Worm (Caenorhabditis elegans) whole organism, L4 larva: ENCODE data around the gene clc-9.

Experiments used
- F26F4.8 ChIP-seq: fragments of 200-800 bp; sonication (Bioruptor generic); conservative IDR thresholded peaks from 2 replicates; pipeline ENCODE4 v1.3.6; 2022; ENCODE audit warnings: missing genetic modification characterization, missing compliant biosample characterization
- F44E2.7 ChIP-seq: fragments of 200-800 bp; sonication (Bioruptor generic); IDR thresholded peaks from 2 replicates; pipeline ENCODE4 v2.1.2; 2022; ENCODE audit warnings: missing genetic modification characterization, missing compliant biosample characterization
- F49E8.2 ChIP-seq: sonication (generic microtip); optimal IDR thresholded peaks from 2 replicates; lab custom pipeline; 2016; ENCODE audit warnings: missing compliant biosample characterization, mild to moderate bottlenecking, missing genetic modification characterization, borderline replicate concordance
- ZK546.5 ChIP-seq, 2 experiments: sonication (generic microtip); optimal IDR thresholded peaks; 2 replicates each; lab custom pipeline; 2017; ENCODE audit warnings: missing biosample characterization in 2 of 2, missing genetic modification characterization in 2 of 2
- aha-1 ChIP-seq: fragments of 150-350 bp; peaks from one replicate; lab custom pipeline; 2014; ENCODE audit warnings: missing biosample characterization, missing genetic modification characterization
- arid-1 ChIP-seq: fragments of 200-800 bp; sonication (Bioruptor generic); conservative IDR thresholded peaks from 2 replicates; pipeline ENCODE4 v1.3.6; 2022; ENCODE audit warnings: missing genetic modification reagents, missing genetic modification characterization, missing compliant biosample characterization
- attf-4 ChIP-seq: sonication (generic microtip); optimal IDR thresholded peaks from 3 replicates; lab custom pipeline; 2017; ENCODE audit warnings: missing biosample characterization, missing genetic modification characterization
- ceh-44 ChIP-seq: fragments of 200-800 bp; sonication (Bioruptor generic); IDR thresholded peaks from 2 replicates; pipeline ENCODE4 v1.3.6; 2022; ENCODE audit warnings: missing genetic modification reagents, missing genetic modification characterization, missing compliant biosample characterization
- ceh-62 ChIP-seq: sonication (generic microtip); optimal IDR thresholded peaks from 2 replicates; lab custom pipeline; 2017; ENCODE audit warnings: missing biosample characterization, missing genetic modification characterization
- ces-1 ChIP-seq: fragments of 150-350 bp; sonication (generic microtip); optimal IDR thresholded peaks from 4 replicates; lab custom pipeline; 2014; ENCODE audit warnings: missing biosample characterization, missing genetic modification reagents, missing genetic modification characterization
- cey-2 ChIP-seq: sonication (generic microtip); optimal IDR thresholded peaks from 3 replicates; lab custom pipeline; 2017; ENCODE audit warnings: missing genetic modification characterization, mild to moderate bottlenecking, missing compliant biosample characterization, antibody characterized with exemption, borderline replicate concordance; ENCODE audit not compliant: insufficient read depth
- ctbp-1 ChIP-seq: fragments of 200-800 bp; sonication (Bioruptor generic); IDR thresholded peaks from 2 replicates; pipeline ENCODE4 v1.3.6; 2022; ENCODE audit warnings: missing genetic modification reagents, missing genetic modification characterization, missing compliant biosample characterization
- daf-16 ChIP-seq, 3 experiments: sonication (generic microtip); optimal IDR thresholded peaks; 2 replicates each; lab custom pipeline; 2016 to 2017; ENCODE audit warnings: missing genetic modification characterization in 3 of 3, missing genetic modification reagents in 3 of 3, mild to moderate bottlenecking in 2 of 3, missing compliant biosample characterization in 2 of 3, missing biosample characterization in 1 of 3, moderate library complexity in 1 of 3
- dpl-1 ChIP-seq: fragments of 150-350 bp; optimal IDR thresholded peaks from 2 replicates; lab custom pipeline; 2014; ENCODE audit warnings: missing biosample characterization, missing genetic modification reagents, missing genetic modification characterization
- dve-1 ChIP-seq: sonication (generic microtip); optimal IDR thresholded peaks from 2 replicates; lab custom pipeline; 2017; ENCODE audit warnings: antibody characterized with exemption, mild to moderate bottlenecking, missing genetic modification characterization, missing compliant biosample characterization; ENCODE audit not compliant: insufficient read depth
- fos-1 ChIP-seq: fragments of 150-350 bp; optimal IDR thresholded peaks from 2 replicates; lab custom pipeline; 2014; ENCODE audit warnings: missing biosample characterization, missing genetic modification characterization
- hlh-11 ChIP-seq: fragments of 200-800 bp; sonication (Bioruptor generic); optimal IDR thresholded peaks from 2 replicates; lab custom pipeline; 2018; ENCODE audit warnings: mild to moderate bottlenecking, missing genetic modification characterization, missing compliant biosample characterization
- hmg-1.1 ChIP-seq: fragments of 200-800 bp; sonication (Bioruptor generic); IDR thresholded peaks from 2 replicates; pipeline ENCODE4 v1.3.6; 2022; ENCODE audit warnings: missing genetic modification reagents, missing genetic modification characterization, missing compliant biosample characterization
- jun-1 ChIP-seq: fragments of 150-350 bp; optimal IDR thresholded peaks from 2 replicates; lab custom pipeline; 2014; ENCODE audit warnings: missing biosample characterization, missing genetic modification reagents, missing genetic modification characterization
- lin-1 ChIP-seq: fragments of 200-800 bp; sonication (Bioruptor generic); IDR thresholded peaks from 2 replicates; pipeline ENCODE4 v1.3.6; 2022; ENCODE audit warnings: missing genetic modification reagents, missing genetic modification characterization, missing compliant biosample characterization
- lin-39 ChIP-seq: fragments of 150-350 bp; optimal IDR thresholded peaks from 2 replicates; lab custom pipeline; 2014; ENCODE audit warnings: missing biosample characterization, missing genetic modification reagents, missing genetic modification characterization
- lsy-2 ChIP-seq, 2 experiments: fragments of 150-350 bp in 1 of 2; sonication (generic microtip) in 1 of 2; optimal IDR thresholded peaks; 2 replicates each; lab custom pipeline; 2014 to 2017; ENCODE audit warnings: missing biosample characterization in 2 of 2, missing genetic modification characterization in 2 of 2
- mdl-1 ChIP-seq, 2 experiments: fragments of 150-350 bp in 1 of 2; sonication (generic microtip) in 1 of 2; optimal IDR thresholded peaks; 2 replicates each; lab custom pipeline; 2014 to 2017; ENCODE audit warnings: missing biosample characterization in 2 of 2, missing genetic modification characterization in 2 of 2
- mep-1 ChIP-seq: fragments of 150-350 bp; sonication (generic microtip); optimal IDR thresholded peaks from 3 replicates; lab custom pipeline; 2014; ENCODE audit warnings: missing biosample characterization, missing genetic modification characterization
- mes-2 ChIP-seq: sonication (generic microtip); optimal IDR thresholded peaks from 2 replicates; lab custom pipeline; 2016; ENCODE audit warnings: missing genotype, mild to moderate bottlenecking, missing genetic modification characterization, missing compliant biosample characterization; ENCODE audit not compliant: poor library complexity, severe bottlenecking
- mxl-3 ChIP-seq: fragments of 200-800 bp; sonication (Bioruptor generic); optimal IDR thresholded peaks from 2 replicates; lab custom pipeline; 2018; ENCODE audit warnings: mild to moderate bottlenecking, missing genetic modification characterization, missing compliant biosample characterization
- nhr-111 ChIP-seq: fragments of 200-800 bp; sonication (Bioruptor generic); optimal IDR thresholded peaks from 2 replicates; lab custom pipeline; 2018; ENCODE audit warnings: mild to moderate bottlenecking, missing genetic modification characterization, missing compliant biosample characterization
- nhr-28 ChIP-seq: fragments of 150-350 bp; optimal IDR thresholded peaks from 2 replicates; lab custom pipeline; 2014; ENCODE audit warnings: missing biosample characterization, missing genetic modification characterization
- nhr-77 ChIP-seq: fragments of 150-350 bp; optimal IDR thresholded peaks from 2 replicates; lab custom pipeline; 2014; ENCODE audit warnings: missing biosample characterization, missing genetic modification characterization
- pqm-1 ChIP-seq: sonication (generic microtip); optimal IDR thresholded peaks from 2 replicates; lab custom pipeline; 2017; ENCODE audit warnings: missing biosample characterization, missing genetic modification characterization
- rbr-2 ChIP-seq: sonication (generic microtip); optimal IDR thresholded peaks from 2 replicates; lab custom pipeline; 2016; ENCODE audit warnings: missing genotype, missing genetic modification characterization, missing compliant biosample characterization
- saeg-2 ChIP-seq: fragments of 200-800 bp; sonication (Bioruptor generic); IDR thresholded peaks from 2 replicates; pipeline ENCODE4 v1.3.6; 2022; ENCODE audit warnings: missing genetic modification reagents, missing genetic modification characterization, missing compliant biosample characterization
- set-16 ChIP-seq: fragments of 200-800 bp; sonication (Bioruptor generic); IDR thresholded peaks from 2 replicates; pipeline ENCODE4 v1.3.6; 2022; ENCODE audit warnings: missing genetic modification reagents, missing genetic modification characterization, missing compliant biosample characterization
- spr-1 ChIP-seq: sonication (generic microtip); optimal IDR thresholded peaks from 2 replicates; lab custom pipeline; 2016; ENCODE audit warnings: mild to moderate bottlenecking, missing genetic modification characterization, missing compliant biosample characterization
- tag-97 ChIP-seq: fragments of 200-800 bp; sonication (Bioruptor generic); IDR thresholded peaks from 2 replicates; pipeline ENCODE4 v1.3.6; 2022; ENCODE audit warnings: missing genetic modification characterization, missing compliant biosample characterization
- unc-130 ChIP-seq: sonication (generic microtip); optimal IDR thresholded peaks from 2 replicates; lab custom pipeline; 2016; ENCODE audit warnings: missing genetic modification reagents, missing genetic modification characterization, missing compliant biosample characterization
- unc-62 ChIP-seq, 3 experiments: fragments of 150-350 bp in 1 of 3; sonication (generic microtip); optimal IDR thresholded peaks in 2 of 3; peaks in 1 of 3; 1 replicate in 1 of 3; 2 replicates in 2 of 3; lab custom pipeline; 2014 to 2017; ENCODE audit warnings: missing biosample characterization in 3 of 3, missing genetic modification characterization in 3 of 3, missing genetic modification reagents in 3 of 3, missing genotype in 1 of 3
- zfp-2 ChIP-seq: sonication (generic microtip); optimal IDR thresholded peaks from 2 replicates; lab custom pipeline; 2016; ENCODE audit warnings: mild to moderate bottlenecking, missing genetic modification characterization, missing compliant biosample characterization

The clc-9 gene

ce11 chrIV:11124674-11125073 is 11.9 kb downstream of the clc-9 start, which contains the start of gene spo-11:
spo-11 (minus strand) TSS chrIV:11124862.
- TF ChIP-seq arid-1 (GFP tag; lab: Robert Waterston, UW) (no peak), F49E8.2 (tag; lab: Kevin White, UChicago) (peak; percentile 3)

- TF ChIP-seq daf-16 (GFP tag; optimal IDR thresholded peaks at IDR 0.05; lab: Kevin White, UChicago), result no peak
- peak; percentile 16 for TF ChIP-seq daf-16 (tag; optimal IDR thresholded peaks at IDR 0.05; lab: Kevin White, UChicago)
- no peak for TF ChIP-seq lin-39 (tag; lab: Kevin White, UChicago)
- TF ChIP-seq hmg-1.1 (GFP tag; lab: Robert Waterston, UW), result peak; percentile 67
- peak; percentile 66 for TF ChIP-seq mes-2 (tag; lab: Kevin White, UChicago)
- peak; percentile 12 for TF ChIP-seq rbr-2
- peak; percentile 32 for TF ChIP-seq mxl-3
- no peak for TF ChIP-seq unc-130 (GFP tag; lab: Kevin White, UChicago)
- TF ChIP-seq lsy-2 (tag; optimal IDR thresholded peaks at IDR 0.05; lab: Kevin White, UChicago), result peak in 1 of 2 experiments; percentile 70
- peak; percentile 74 for TF ChIP-seq aha-1
- TF ChIP-seq mep-1, result peak; percentile 46
- peak; percentile 39 for TF ChIP-seq hlh-11 (tag; lab: Kevin White, UChicago)
- no peak for TF ChIP-seq nhr-111 (GFP tag; lab: Kevin White, UChicago)
These were observed 12.5 kb downstream of the clc-9 start for ce11 chrIV:11125200-11125599.

- no peak for TF ChIP-seq F26F4.8
- TF ChIP-seq unc-62 (GFP tag; optimal IDR thresholded peaks at IDR 0.05 in 1 of 2; lab: Kevin White, UChicago), result peak in 1 of 2 experiments; percentile 33
- no peak for TF ChIP-seq unc-62 (tag; optimal IDR thresholded peaks at IDR 0.05; lab: Kevin White, UChicago)
- TF ChIP-seq dpl-1, result peak; percentile 73
- peak; percentile 15 for TF ChIP-seq nhr-28 (tag; lab: Kevin White, UChicago)
- TF ChIP-seq ces-1 (GFP tag; lab: Kevin White, UChicago), result no peak
- no peak for TF ChIP-seq ceh-44
- no peak for TF ChIP-seq set-16 (GFP tag; lab: Robert Waterston, UW)
- TF ChIP-seq spr-1 (tag; lab: Kevin White, UChicago), result no peak
These were observed 12.9 kb downstream of the clc-9 start for ce11 chrIV:11125604-11126003.

ce11 chrIV:11126004-11126027 is 13.1 kb downstream of the clc-9 start, which contains the start of gene swsn-4:
swsn-4 (plus strand) TSS chrIV:11126024.
- TF ChIP-seq fos-1 (tag; lab: Kevin White, UChicago), result no peak
- TF ChIP-seq ceh-44, result no peak
- TF ChIP-seq daf-16 (GFP tag; optimal IDR thresholded peaks at IDR 0.05; lab: Kevin White, UChicago), result no peak
- no peak for TF ChIP-seq daf-16 (tag; optimal IDR thresholded peaks at IDR 0.05; lab: Kevin White, UChicago)
- no peak for TF ChIP-seq ZK546.5 (tag; optimal IDR thresholded peaks at IDR 0.05; lab: Kevin White, UChicago)
- TF ChIP-seq zfp-2 (tag; lab: Kevin White, UChicago), result no peak
- no peak for TF ChIP-seq jun-1 (tag; lab: Kevin White, UChicago)
- TF ChIP-seq mxl-3, result no peak
- TF ChIP-seq tag-97 (GFP tag; lab: Robert Waterston, UW), result no peak
- TF ChIP-seq aha-1, result no peak
- TF ChIP-seq attf-4 (tag; lab: Kevin White, UChicago), result no peak
- no peak for TF ChIP-seq unc-62 (GFP tag; optimal IDR thresholded peaks at IDR 0.05 in 1 of 2; lab: Kevin White, UChicago)
- TF ChIP-seq unc-62 (tag; optimal IDR thresholded peaks at IDR 0.05; lab: Kevin White, UChicago), result no peak
- TF ChIP-seq lin-1 (GFP tag; lab: Robert Waterston, UW), result no peak

- TF ChIP-seq mdl-1 (tag; optimal IDR thresholded peaks at IDR 0.05; lab: Kevin White, UChicago) (no peak), set-16 (GFP tag; lab: Robert Waterston, UW) (0 out of 2 replicates have a peak, but pooled peaks have one; percentile 6), aha-1 (no peak), unc-62 (GFP tag; optimal IDR thresholded peaks at IDR 0.05 in 1 of 2; lab: Kevin White, UChicago) (peak in 1 of 2 experiments; percentile 92), unc-62 (tag; optimal IDR thresholded peaks at IDR 0.05; lab: Kevin White, UChicago) (no peak)
These were observed 13.3 kb downstream of the clc-9 start for ce11 chrIV:11126028-11126427.

- TF ChIP-seq pqm-1 (tag; lab: Kevin White, UChicago) (no peak), ctbp-1 (no peak), dve-1 (peak; percentile 69), ceh-62 (tag; lab: Kevin White, UChicago) (no peak), daf-16 (GFP tag; optimal IDR thresholded peaks at IDR 0.05; lab: Kevin White, UChicago) (no peak), daf-16 (tag; optimal IDR thresholded peaks at IDR 0.05; lab: Kevin White, UChicago) (peak; percentile 83), set-16 (GFP tag; lab: Robert Waterston, UW) (no peak), mep-1 (peak; percentile 47), lsy-2 (tag; optimal IDR thresholded peaks at IDR 0.05; lab: Kevin White, UChicago) (peak in 1 of 2 experiments; percentile 12), nhr-28 (tag; lab: Kevin White, UChicago) (peak; percentile 20), saeg-2 (no peak), nhr-77 (peak; percentile 32), aha-1 (no peak), cey-2 (tag; lab: Kevin White, UChicago) (no peak), F44E2.7 (GFP tag; lab: Robert Waterston, UW) (no peak)
- TF ChIP-seq, all 104 proteins: peak for 6
These were observed 18.0 kb downstream of the clc-9 start for ce11 chrIV:11130774-11131173.
